Worm (Caenorhabditis elegans) whole organism, late embryonic: Measurements from ENCODE around the gene appg-1.
"Not testable (repeated sequence)": the region's sequence is repeated elsewhere in the genome, so short reads cannot be mapped to it uniquely, and the experiment has no call there.

Experiments used
- ama-1 ChIP-seq: fragments of 150-350 bp; optimal IDR thresholded peaks from 2 replicates; lab custom pipeline; 2014
- ceh-31 ChIP-seq: sonication (generic microtip); optimal IDR thresholded peaks from 2 replicates; lab custom pipeline; 2016; ENCODE audit warnings: missing genetic modification characterization, missing compliant biosample characterization
- pha-4 ChIP-seq: fragments of 150-350 bp; optimal IDR thresholded peaks from 2 replicates; lab custom pipeline; 2018; ENCODE audit warnings: missing biosample characterization, missing genetic modification reagents, missing genetic modification characterization

- TF ChIP-seq ceh-31 (tag; lab: Kevin White, UChicago); pha-4 (tag; lab: Kevin White, UChicago); ama-1 (lab: Kevin White, UChicago): not testable (repeated sequence)
These were observed 10.3 kb downstream of the appg-1 start for ce11 chrII:10336151-10336550.
